Fruit fly (Drosophila melanogaster) whole organism, embryonic: ENCODE results near the gene kek6.

Source experiments
- Asciz ChIP-seq: fragments of 200-800 bp; sonication (Bioruptor generic); optimal IDR thresholded peaks from 2 replicates; lab custom pipeline; 2017; ENCODE audit warnings: missing biosample characterization, mild to moderate bottlenecking, missing genetic modification characterization, missing genetic modification reagents
- CG10431 ChIP-seq: fragments of 200-800 bp; sonication (Bioruptor generic); optimal IDR thresholded peaks from 3 replicates; lab custom pipeline; 2018; ENCODE audit warnings: missing biosample characterization, mild to moderate bottlenecking, missing genetic modification characterization
- CG12659 ChIP-seq: fragments of 200-800 bp; sonication (Bioruptor generic); optimal IDR thresholded peaks from 3 replicates; lab custom pipeline; 2017; ENCODE audit warnings: mild to moderate bottlenecking, missing biosample characterization, missing genetic modification reagents, missing genetic modification characterization
- CG13894 ChIP-seq: fragments of 200-800 bp; sonication (Bioruptor generic); optimal IDR thresholded peaks from 3 replicates; lab custom pipeline; 2018; ENCODE audit warnings: missing biosample characterization, mild to moderate bottlenecking, missing genetic modification characterization, moderate library complexity
- CG17359 ChIP-seq: fragments of 200-800 bp; sonication (Bioruptor generic); optimal IDR thresholded peaks from 3 replicates; lab custom pipeline; 2018; ENCODE audit warnings: missing biosample characterization, mild to moderate bottlenecking, missing genetic modification characterization, moderate library complexity
- CG18599 ChIP-seq: fragments of 200-800 bp; sonication (Bioruptor generic); optimal IDR thresholded peaks from 3 replicates; lab custom pipeline; 2017; ENCODE audit warnings: missing biosample characterization, missing genetic modification characterization, mild to moderate bottlenecking, moderate library complexity, missing genetic modification reagents
- CG18619 ChIP-seq: fragments of 200-800 bp; sonication (Bioruptor generic); optimal IDR thresholded peaks from 3 replicates; lab custom pipeline; 2017; ENCODE audit warnings: missing biosample characterization, mild to moderate bottlenecking, missing genetic modification characterization
- CG2129 ChIP-seq: fragments of 200-800 bp; sonication (Bioruptor generic); IDR thresholded peaks from 2 replicates; pipeline ENCODE4 v1.3.6; 2022; ENCODE audit warnings: missing biosample characterization, missing genetic modification characterization; ENCODE audit not compliant: partially characterized antibody
- CG3995 ChIP-seq: fragments of 200-800 bp; sonication (Bioruptor generic); optimal IDR thresholded peaks from 3 replicates; lab custom pipeline; 2016; ENCODE audit warnings: missing biosample characterization, missing genetic modification characterization
- CG8281 ChIP-seq: fragments of 200-800 bp; sonication (Bioruptor generic); optimal IDR thresholded peaks from 2 replicates; lab custom pipeline; 2018; ENCODE audit warnings: missing biosample characterization, mild to moderate bottlenecking, missing genetic modification characterization, moderate library complexity
- CG8290 ChIP-seq, 3 experiments: fragments of 200-800 bp; sonication (Bioruptor generic); optimal IDR thresholded peaks; 2 replicates each; lab custom pipeline; 2016 to 2019; ENCODE audit warnings: missing biosample characterization in 3 of 3, missing genetic modification characterization in 3 of 3, mild to moderate bottlenecking in 2 of 3, moderate library complexity in 1 of 3
- CG9437 ChIP-seq: fragments of 200-800 bp; sonication (Bioruptor generic); optimal IDR thresholded peaks from 2 replicates; lab custom pipeline; 2018; ENCODE audit warnings: missing biosample characterization, mild to moderate bottlenecking, missing genetic modification characterization
- CG9609 ChIP-seq: fragments of 200-800 bp; sonication (Bioruptor generic); optimal IDR thresholded peaks from 3 replicates; lab custom pipeline; 2016; ENCODE audit warnings: missing biosample characterization, missing genetic modification characterization
- CoRest ChIP-seq: fragments of 200-800 bp; sonication (Bioruptor generic); optimal IDR thresholded peaks from 3 replicates; lab custom pipeline; 2018; ENCODE audit warnings: missing biosample characterization, mild to moderate bottlenecking, missing genetic modification characterization, moderate library complexity
- Deaf1 ChIP-seq: fragments of 200-800 bp; optimal IDR thresholded peaks from 3 replicates; lab custom pipeline; 2019; ENCODE audit warnings: missing biosample characterization, mild to moderate bottlenecking, missing genetic modification characterization, moderate library complexity
- Drgx ChIP-seq: fragments of 200-800 bp; sonication (Bioruptor generic); IDR thresholded peaks from 2 replicates; pipeline ENCODE4 v1.3.6; 2022; ENCODE audit warnings: missing biosample characterization, missing genetic modification characterization
- E2f2 ChIP-seq: fragments of 200-800 bp; sonication (Bioruptor generic); IDR thresholded peaks from 2 replicates; pipeline ENCODE4 v1.3.6; 2022; ENCODE audit warnings: missing biosample characterization, missing genetic modification characterization
- Fer2 ChIP-seq: fragments of 200-800 bp; sonication (Bioruptor generic); optimal IDR thresholded peaks from 2 replicates; lab custom pipeline; 2018; ENCODE audit warnings: missing biosample characterization, mild to moderate bottlenecking, missing genetic modification characterization, moderate library complexity
- HHEX ChIP-seq: fragments of 200-800 bp; sonication (Bioruptor generic); optimal IDR thresholded peaks from 3 replicates; lab custom pipeline; 2017; ENCODE audit warnings: missing biosample characterization, mild to moderate bottlenecking, missing genetic modification characterization, missing genetic modification reagents
- HmgZ ChIP-seq: fragments of 200-800 bp; sonication (Bioruptor generic); optimal IDR thresholded peaks from 2 replicates; lab custom pipeline; 2018; ENCODE audit warnings: missing biosample characterization, mild to moderate bottlenecking, missing genetic modification characterization
- Hmr ChIP-seq: fragments of 200-800 bp; sonication (Bioruptor generic); optimal IDR thresholded peaks from 3 replicates; lab custom pipeline; 2017; ENCODE audit warnings: mild to moderate bottlenecking, missing biosample characterization, missing genetic modification reagents, missing genetic modification characterization
- Jarid2 ChIP-seq: fragments of 200-800 bp; sonication (Bioruptor generic); optimal IDR thresholded peaks from 3 replicates; lab custom pipeline; 2017; ENCODE audit warnings: mild to moderate bottlenecking, missing biosample characterization, missing genetic modification reagents, missing genetic modification characterization
- Lhr ChIP-seq: fragments of 200-800 bp; sonication (Bioruptor generic); optimal IDR thresholded peaks from 3 replicates; lab custom pipeline; 2017; ENCODE audit warnings: mild to moderate bottlenecking, missing biosample characterization, missing genetic modification reagents, missing genetic modification characterization
- Med ChIP-seq: fragments of 200-800 bp; sonication (Bioruptor generic); peaks from one replicate; lab custom pipeline; 2016; ENCODE audit warnings: missing biosample characterization, missing genetic modification characterization, mild to moderate bottlenecking, inconsistent platforms, moderate library complexity
- Mes4 ChIP-seq: fragments of 200-800 bp; sonication (Bioruptor generic); optimal IDR thresholded peaks from 2 replicates; lab custom pipeline; 2016; ENCODE audit warnings: missing biosample characterization, missing genetic modification characterization
- NC2α ChIP-seq: fragments of 200-800 bp; sonication (Bioruptor generic); optimal IDR thresholded peaks from 2 replicates; lab custom pipeline; 2016; ENCODE audit warnings: missing biosample characterization, missing genetic modification characterization
- Nf-YC ChIP-seq: fragments of 200-800 bp; optimal IDR thresholded peaks from 3 replicates; lab custom pipeline; 2019; ENCODE audit warnings: missing biosample characterization, mild to moderate bottlenecking, missing genetic modification characterization, moderate library complexity
- Rx ChIP-seq: fragments of 200-800 bp; sonication (Bioruptor generic); IDR thresholded peaks from 2 replicates; pipeline ENCODE4 v1.3.6; 2022; ENCODE audit warnings: missing biosample characterization, missing genetic modification characterization
- Stat92E ChIP-seq, 3 experiments: fragments of >200 bp in 2 of 3; fragments of 200-800 bp in 1 of 3; sonication (Bioruptor generic) in 1 of 3; optimal IDR thresholded peaks; 2 replicates each; lab custom pipeline; 2017 to 2019; ENCODE audit warnings: missing biosample characterization in 3 of 3, missing genetic modification characterization in 3 of 3, mild to moderate bottlenecking in 1 of 3, moderate library complexity in 1 of 3
- ab ChIP-seq: fragments of 200-800 bp; sonication (Bioruptor generic); optimal IDR thresholded peaks from 2 replicates; lab custom pipeline; 2016; ENCODE audit warnings: missing biosample characterization, missing genetic modification characterization
- abd-A ChIP-seq: fragments of 200-800 bp; sonication (Bioruptor generic); optimal IDR thresholded peaks from 3 replicates; lab custom pipeline; 2019; ENCODE audit warnings: missing biosample characterization, mild to moderate bottlenecking, missing genetic modification characterization, moderate library complexity
- ac ChIP-seq: fragments of 200-800 bp; sonication (Bioruptor generic); optimal IDR thresholded peaks from 3 replicates; lab custom pipeline; 2017; ENCODE audit warnings: missing biosample characterization, mild to moderate bottlenecking, missing genetic modification characterization
- cg ChIP-seq: fragments of 200-800 bp; sonication (Bioruptor generic); optimal IDR thresholded peaks from 3 replicates; lab custom pipeline; 2019; ENCODE audit warnings: missing biosample characterization, mild to moderate bottlenecking, missing genetic modification characterization, moderate library complexity
- dmrt99B ChIP-seq: fragments of 200-800 bp; sonication (Bioruptor generic); optimal IDR thresholded peaks from 2 replicates; lab custom pipeline; 2018; ENCODE audit warnings: missing biosample characterization, mild to moderate bottlenecking, missing genetic modification characterization, moderate library complexity
- exex ChIP-seq: fragments of 200-800 bp; sonication (Bioruptor generic); optimal IDR thresholded peaks from 4 replicates; lab custom pipeline; 2018; ENCODE audit warnings: missing biosample characterization, mild to moderate bottlenecking, missing genetic modification characterization, moderate library complexity
- grau ChIP-seq: fragments of 200-800 bp; optimal IDR thresholded peaks from 3 replicates; lab custom pipeline; 2019; ENCODE audit warnings: missing biosample characterization, mild to moderate bottlenecking, missing genetic modification characterization, moderate library complexity
- kay ChIP-seq: fragments of 200-800 bp; sonication (Bioruptor generic); optimal IDR thresholded peaks from 2 replicates; lab custom pipeline; 2016; ENCODE audit warnings: missing biosample characterization, missing genetic modification characterization
- lab ChIP-seq: fragments of 200-800 bp; sonication (Bioruptor generic); optimal IDR thresholded peaks from 3 replicates; lab custom pipeline; 2017; ENCODE audit warnings: missing biosample characterization, missing genetic modification characterization, mild to moderate bottlenecking, moderate library complexity, missing genetic modification reagents
- lbe ChIP-seq: fragments of 200-800 bp; sonication (Bioruptor generic); optimal IDR thresholded peaks from 2 replicates; lab custom pipeline; 2016; ENCODE audit warnings: missing biosample characterization, mild to moderate bottlenecking, missing genetic modification characterization
- lilli ChIP-seq: fragments of 200-800 bp; sonication (Bioruptor generic); optimal IDR thresholded peaks from 3 replicates; lab custom pipeline; 2016; ENCODE audit warnings: missing biosample characterization, missing genetic modification characterization
- mirr ChIP-seq: fragments of 200-800 bp; sonication (Bioruptor generic); optimal IDR thresholded peaks from 3 replicates; lab custom pipeline; 2018; ENCODE audit warnings: missing biosample characterization, mild to moderate bottlenecking, missing genetic modification characterization
- nerfin-1 ChIP-seq: fragments of 200-800 bp; sonication (Bioruptor generic); optimal IDR thresholded peaks from 3 replicates; lab custom pipeline; 2019; ENCODE audit warnings: missing biosample characterization, mild to moderate bottlenecking, missing genetic modification characterization, moderate library complexity
- nom ChIP-seq: fragments of 200-800 bp; sonication (Bioruptor generic); optimal IDR thresholded peaks from 2 replicates; lab custom pipeline; 2017; ENCODE audit warnings: missing biosample characterization, missing genetic modification characterization, mild to moderate bottlenecking, moderate library complexity, missing genetic modification reagents
- pros ChIP-seq: fragments of 200-800 bp; sonication (Bioruptor generic); optimal IDR thresholded peaks from 3 replicates; lab custom pipeline; 2019; ENCODE audit warnings: missing biosample characterization, mild to moderate bottlenecking, missing genetic modification characterization, moderate library complexity
- scrt ChIP-seq: fragments of 200-800 bp; sonication (Bioruptor generic); optimal IDR thresholded peaks from 2 replicates; lab custom pipeline; 2018; ENCODE audit warnings: missing biosample characterization, mild to moderate bottlenecking, missing genetic modification characterization, moderate library complexity
- sens ChIP-seq: fragments of 200-800 bp; sonication (Bioruptor generic); peaks from one replicate; lab custom pipeline; 2016; ENCODE audit warnings: missing biosample characterization, missing genetic modification characterization
- sug ChIP-seq: fragments of 200-800 bp; optimal IDR thresholded peaks from 2 replicates; lab custom pipeline; 2019; ENCODE audit warnings: missing biosample characterization, mild to moderate bottlenecking, missing genetic modification characterization, moderate library complexity

kek6 gene

DNA sequence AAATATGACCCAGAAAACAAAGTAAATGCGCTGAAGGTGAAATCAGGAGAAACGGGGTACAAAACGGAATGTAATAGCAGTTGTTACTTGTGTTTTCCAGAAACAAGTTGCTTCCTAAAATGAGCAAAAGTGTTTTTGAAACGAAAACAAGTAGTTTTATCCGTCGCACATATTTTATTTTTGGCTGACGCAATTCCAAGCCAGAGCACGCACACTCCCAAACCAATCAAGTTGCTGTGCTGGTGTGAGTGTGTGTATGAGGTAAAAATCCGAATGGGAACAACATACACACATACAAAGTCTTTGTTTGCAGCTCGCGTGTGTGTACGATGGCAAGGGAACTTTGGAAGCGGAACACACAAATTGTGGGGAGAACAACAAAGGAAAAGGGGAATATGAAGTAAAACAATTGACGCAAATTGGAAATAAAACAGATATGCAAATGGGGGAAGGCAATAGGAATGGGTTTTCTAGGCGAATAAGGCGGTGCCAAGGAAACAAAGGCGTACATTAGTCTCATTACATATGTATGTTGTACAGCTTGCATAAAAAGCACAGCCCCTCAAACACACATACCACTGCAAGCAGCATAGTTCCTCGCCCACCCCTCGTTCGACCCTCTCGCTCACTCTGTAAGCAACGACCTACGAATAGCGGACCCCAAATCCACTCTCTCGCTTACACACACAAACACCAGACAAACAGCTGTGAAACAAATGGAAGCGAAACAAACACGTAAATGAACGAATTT is 13.3 kb upstream of the kek6 start (continued):
- TF ChIP-seq CG2129 (GFP tag; lab: Robert Waterston, UW) = no peak
- peak; percentile 9 for TF ChIP-seq CG9609
- TF ChIP-seq Drgx (GFP tag; lab: Robert Waterston, UW) = no peak
- peak; percentile 10 for TF ChIP-seq CG17359 (tag; lab: Kevin White, UChicago)
- no peak for TF ChIP-seq ab
- TF ChIP-seq CG10431 (GFP tag; lab: Kevin White, UChicago) = no peak
- TF ChIP-seq sug (tag; lab: Kevin White, UChicago) = peak; percentile 30
- TF ChIP-seq Deaf1 (tag; lab: Kevin White, UChicago) = peak; percentile 17
- TF ChIP-seq Rx (GFP tag; lab: Robert Waterston, UW) = no peak
- no peak for TF ChIP-seq CG8281 (tag; lab: Kevin White, UChicago)
- TF ChIP-seq Nf-YC (tag; lab: Kevin White, UChicago) = peak; percentile 51
- peak in 1 of 3 experiments; percentile 86 for TF ChIP-seq Stat92E (GFP tag; optimal IDR thresholded peaks at IDR 0.05; lab: Kevin White, UChicago)
- no peak for TF ChIP-seq CG8290 (GFP tag; optimal IDR thresholded peaks at IDR 0.05; lab: Kevin White, UChicago)
- TF ChIP-seq CG8290 (tag; optimal IDR thresholded peaks at IDR 0.05; lab: Kevin White, UChicago) = peak in 1 of 2 experiments; percentile 54
- TF ChIP-seq kay (GFP tag; lab: Kevin White, UChicago) = peak; percentile 33
- TF ChIP-seq lilli (GFP tag; lab: Kevin White, UChicago) = peak; percentile 14
- TF ChIP-seq grau (tag; lab: Kevin White, UChicago) = peak; percentile 2
- TF ChIP-seq lab = peak; percentile 47
- TF ChIP-seq dmrt99B (tag; lab: Kevin White, UChicago) = no peak
- TF ChIP-seq Med = peak; percentile 89
- peak; percentile 9 for TF ChIP-seq CG12659 (GFP tag; lab: Kevin White, UChicago)
- TF ChIP-seq Jarid2 (GFP tag; lab: Kevin White, UChicago) = no peak
- peak; percentile 76 for TF ChIP-seq sens (GFP tag; lab: Kevin White, UChicago)
- peak; percentile 31 for TF ChIP-seq CG18599 (GFP tag; lab: Kevin White, UChicago)
- no peak for TF ChIP-seq CoRest (tag; lab: Kevin White, UChicago)
- no peak for TF ChIP-seq HHEX
- TF ChIP-seq lbe (GFP tag; lab: Kevin White, UChicago) = peak; percentile 11
- peak; percentile 45 for TF ChIP-seq Hmr (GFP tag; lab: Kevin White, UChicago)
- TF ChIP-seq CG13894 (tag; lab: Kevin White, UChicago) = peak; percentile 61
- no peak for TF ChIP-seq Lhr (GFP tag; lab: Kevin White, UChicago)
- peak; percentile 34 for TF ChIP-seq exex (tag; lab: Kevin White, UChicago)
- TF ChIP-seq NC2α (GFP tag; lab: Kevin White, UChicago) = no peak
- TF ChIP-seq HmgZ (tag; lab: Kevin White, UChicago) = peak; percentile 41
- no peak for TF ChIP-seq E2f2 (GFP tag; lab: Robert Waterston, UW)
- peak; percentile 32 for TF ChIP-seq mirr (GFP tag; lab: Kevin White, UChicago)
- no peak for TF ChIP-seq Fer2 (tag; lab: Kevin White, UChicago)
- TF ChIP-seq scrt (GFP tag; lab: Kevin White, UChicago) = peak; percentile 45
- peak; percentile 42 for TF ChIP-seq CG9437
- peak; percentile 97 for TF ChIP-seq cg
- no peak for TF ChIP-seq nom (GFP tag; lab: Kevin White, UChicago)
- no peak for TF ChIP-seq Mes4
- no peak for TF ChIP-seq Asciz (GFP tag; lab: Kevin White, UChicago)
- no peak for TF ChIP-seq ac (GFP tag; lab: Kevin White, UChicago)
- peak; percentile 80 for TF ChIP-seq nerfin-1
- peak; percentile 82 for TF ChIP-seq abd-A (tag; lab: Kevin White, UChicago)
- no peak for TF ChIP-seq CG3995 (GFP tag; lab: Kevin White, UChicago)
- peak; percentile 64 for TF ChIP-seq pros (GFP tag; lab: Kevin White, UChicago)
- TF ChIP-seq CG18619 = peak; percentile 19
